Worm (Caenorhabditis elegans): ENCODE data around the gene srh-131.

ce11 chrV:17021361-17021760 lies 16.1 kb downstream of the srh-131 start, which contains the start of gene F49H6.12:
- TF ChIP-seq ztf-11 (tag; optimal IDR thresholded peaks at IDR 0.05) = no peak
- no peak for TF ChIP-seq zag-1 (tag; optimal IDR thresholded peaks at IDR 0.05)
